Fruit fly (Drosophila melanogaster) whole organism, embryonic: ENCODE measurements around the gene c12.2.
A peak's percentile ranks its signal among the peaks of the same experiment; 100 is the strongest.

Experiments used
- CG12155 ChIP-seq: fragments of 200-800 bp; sonication (Bioruptor generic); optimal IDR thresholded peaks from 3 replicates; lab custom pipeline; 2016; ENCODE audit warnings: missing biosample characterization, missing genetic modification characterization
- CG12942 ChIP-seq: fragments of 200-800 bp; sonication (Bioruptor generic); optimal IDR thresholded peaks from 3 replicates; lab custom pipeline; 2016; ENCODE audit warnings: missing biosample characterization, missing genetic modification characterization
- CG14441 ChIP-seq: fragments of 200-800 bp; sonication (Bioruptor generic); IDR thresholded peaks from 2 replicates; pipeline ENCODE4 v1.3.6; 2022; ENCODE audit warnings: missing biosample characterization, missing genetic modification characterization
- CG16815 ChIP-seq: fragments of 200-800 bp; sonication (Bioruptor generic); optimal IDR thresholded peaks from 3 replicates; lab custom pipeline; 2017; ENCODE audit warnings: missing biosample characterization, mild to moderate bottlenecking, missing genetic modification characterization
- CG17802 ChIP-seq: fragments of 200-800 bp; sonication (Bioruptor generic); optimal IDR thresholded peaks from 2 replicates; lab custom pipeline; 2018; ENCODE audit warnings: missing biosample characterization, mild to moderate bottlenecking, missing genetic modification characterization, moderate library complexity
- CG18262 ChIP-seq: fragments of 200-800 bp; optimal IDR thresholded peaks from 3 replicates; lab custom pipeline; 2019; ENCODE audit warnings: missing biosample characterization, mild to moderate bottlenecking, missing genetic modification characterization, moderate library complexity
- CG30431 ChIP-seq: fragments of 200-800 bp; sonication (Bioruptor generic); optimal IDR thresholded peaks from 2 replicates; lab custom pipeline; 2017; ENCODE audit warnings: missing biosample characterization, missing genetic modification characterization
- CG31365 ChIP-seq: fragments of 200-800 bp; sonication (Bioruptor generic); optimal IDR thresholded peaks from 2 replicates; lab custom pipeline; 2018; ENCODE audit warnings: missing biosample characterization, mild to moderate bottlenecking, missing genetic modification characterization
- CG4854 ChIP-seq: fragments of 200-800 bp; sonication (Bioruptor generic); optimal IDR thresholded peaks from 2 replicates; lab custom pipeline; 2016; ENCODE audit warnings: missing biosample characterization, missing genetic modification characterization, inconsistent platforms
- CG5180 ChIP-seq: fragments of 200-800 bp; sonication (Bioruptor generic); optimal IDR thresholded peaks from 3 replicates; lab custom pipeline; 2017; ENCODE audit warnings: missing biosample characterization, missing genetic modification characterization, mild to moderate bottlenecking, moderate library complexity, missing genetic modification reagents
- CG6654 ChIP-seq: fragments of 200-800 bp; sonication (Bioruptor generic); optimal IDR thresholded peaks from 2 replicates; lab custom pipeline; 2017; ENCODE audit warnings: missing biosample characterization, mild to moderate bottlenecking, missing genetic modification characterization
- CG7745 ChIP-seq: fragments of 200-800 bp; sonication (Bioruptor generic); optimal IDR thresholded peaks from 2 replicates; lab custom pipeline; 2018; ENCODE audit warnings: missing biosample characterization, mild to moderate bottlenecking, missing genetic modification characterization, moderate library complexity
- CG9215 ChIP-seq: fragments of 200-800 bp; sonication (Bioruptor generic); IDR thresholded peaks from 2 replicates; pipeline ENCODE4 v1.3.6; 2022; ENCODE audit warnings: missing biosample characterization, missing genetic modification characterization
- CoRest ChIP-seq: fragments of 200-800 bp; sonication (Bioruptor generic); optimal IDR thresholded peaks from 3 replicates; lab custom pipeline; 2018; ENCODE audit warnings: missing biosample characterization, mild to moderate bottlenecking, missing genetic modification characterization, moderate library complexity
- D19A ChIP-seq: fragments of 200-800 bp; optimal IDR thresholded peaks from 3 replicates; lab custom pipeline; 2019; ENCODE audit warnings: missing biosample characterization, mild to moderate bottlenecking, missing genetic modification characterization, moderate library complexity
- Dad ChIP-seq: fragments of 200-800 bp; sonication (Bioruptor generic); optimal IDR thresholded peaks from 3 replicates; lab custom pipeline; 2016; ENCODE audit warnings: missing biosample characterization, missing genetic modification characterization
- Dp ChIP-seq: fragments of 200-800 bp; sonication (Bioruptor generic); optimal IDR thresholded peaks from 2 replicates; lab custom pipeline; 2018; ENCODE audit warnings: missing biosample characterization, mild to moderate bottlenecking, missing genetic modification characterization, moderate library complexity
- ERR ChIP-seq: fragments of 200-800 bp; sonication (Bioruptor generic); optimal IDR thresholded peaks from 2 replicates; lab custom pipeline; 2016; ENCODE audit warnings: missing biosample characterization, missing genetic modification characterization
- Fer2 ChIP-seq: fragments of 200-800 bp; sonication (Bioruptor generic); optimal IDR thresholded peaks from 2 replicates; lab custom pipeline; 2018; ENCODE audit warnings: missing biosample characterization, mild to moderate bottlenecking, missing genetic modification characterization, moderate library complexity
- Gsc ChIP-seq: fragments of 200-800 bp; sonication (Bioruptor generic); IDR thresholded peaks from 2 replicates; pipeline ENCODE4 v1.3.6; 2022; ENCODE audit warnings: missing biosample characterization, missing genetic modification characterization
- Lim3 ChIP-seq: fragments of 200-800 bp; sonication (Bioruptor generic); IDR thresholded peaks from 2 replicates; pipeline ENCODE4 v1.3.6; 2022; ENCODE audit warnings: missing biosample characterization, missing genetic modification characterization
- Pdp1 ChIP-seq, 2 experiments: fragments of 200-800 bp; sonication (Bioruptor generic); optimal IDR thresholded peaks; 3 replicates each; lab custom pipeline; 2016; ENCODE audit warnings: missing biosample characterization in 2 of 2, missing genetic modification characterization in 2 of 2, mild to moderate bottlenecking in 1 of 2, moderate library complexity in 1 of 2
- Rfx ChIP-seq: fragments of 200-800 bp; sonication (Bioruptor generic); IDR thresholded peaks from 2 replicates; pipeline ENCODE4 v1.3.6; 2022; ENCODE audit warnings: missing biosample characterization, missing genetic modification characterization
- Side ChIP-seq: fragments of 200-800 bp; sonication (Bioruptor generic); optimal IDR thresholded peaks from 2 replicates; lab custom pipeline; 2016; ENCODE audit warnings: missing biosample characterization, missing genetic modification characterization
- TFAM ChIP-seq: fragments of 200-800 bp; sonication (Bioruptor generic); optimal IDR thresholded peaks from 2 replicates; lab custom pipeline; 2017; ENCODE audit warnings: missing biosample characterization, missing genetic modification characterization, inconsistent platforms
- Usf ChIP-seq: fragments of 200-800 bp; sonication (Bioruptor generic); optimal IDR thresholded peaks from 2 replicates; lab custom pipeline; 2017; ENCODE audit warnings: missing genotype, missing biosample characterization, missing genetic modification characterization
- ac ChIP-seq: fragments of 200-800 bp; sonication (Bioruptor generic); optimal IDR thresholded peaks from 3 replicates; lab custom pipeline; 2017; ENCODE audit warnings: missing biosample characterization, mild to moderate bottlenecking, missing genetic modification characterization
- ara ChIP-seq: fragments of 200-800 bp; sonication (Bioruptor generic); IDR thresholded peaks from 2 replicates; pipeline ENCODE4 v1.3.6; 2022; ENCODE audit warnings: missing biosample characterization, missing genetic modification characterization
- bcd ChIP-seq: fragments of 200-800 bp; sonication (Bioruptor generic); optimal IDR thresholded peaks from 2 replicates; lab custom pipeline; 2017; ENCODE audit warnings: missing biosample characterization, mild to moderate bottlenecking, missing genetic modification characterization
- dan ChIP-seq: fragments of 200-800 bp; sonication (Bioruptor generic); IDR thresholded peaks from 2 replicates; pipeline ENCODE4 v1.3.6; 2022; ENCODE audit warnings: missing biosample characterization, missing genetic modification characterization
- dmrt11E ChIP-seq: fragments of 200-800 bp; sonication (Bioruptor generic); optimal IDR thresholded peaks from 3 replicates; lab custom pipeline; 2018; ENCODE audit warnings: missing biosample characterization, mild to moderate bottlenecking, missing genetic modification characterization, moderate library complexity
- dmrt99B ChIP-seq: fragments of 200-800 bp; sonication (Bioruptor generic); optimal IDR thresholded peaks from 2 replicates; lab custom pipeline; 2018; ENCODE audit warnings: missing biosample characterization, mild to moderate bottlenecking, missing genetic modification characterization, moderate library complexity
- en ChIP-seq: fragments of 200-800 bp; sonication (Bioruptor generic); optimal IDR thresholded peaks from 2 replicates; lab custom pipeline; 2016; ENCODE audit warnings: missing biosample characterization, missing genetic modification characterization
- fd102C ChIP-seq: fragments of 200-800 bp; sonication (Bioruptor generic); optimal IDR thresholded peaks from 2 replicates; lab custom pipeline; 2018; ENCODE audit warnings: missing biosample characterization, mild to moderate bottlenecking, missing genetic modification characterization, moderate library complexity
- gem ChIP-seq: fragments of 200-800 bp; sonication (Bioruptor generic); optimal IDR thresholded peaks from 2 replicates; lab custom pipeline; 2019; ENCODE audit warnings: missing biosample characterization, mild to moderate bottlenecking, missing genetic modification characterization, moderate library complexity
- gfzf ChIP-seq: fragments of 200-800 bp; sonication (Bioruptor generic); optimal IDR thresholded peaks from 2 replicates; lab custom pipeline; 2016; ENCODE audit warnings: missing biosample characterization, mild to moderate bottlenecking, missing genetic modification characterization, moderate library complexity
- hb ChIP-seq: fragments of 200-800 bp; sonication (Bioruptor generic); IDR thresholded peaks from 3 replicates; pipeline ENCODE4 v1.3.6; 2022; ENCODE audit warnings: missing biosample characterization, missing genetic modification characterization; ENCODE audit not compliant: partially characterized antibody
- lilli ChIP-seq: fragments of 200-800 bp; sonication (Bioruptor generic); optimal IDR thresholded peaks from 3 replicates; lab custom pipeline; 2016; ENCODE audit warnings: missing biosample characterization, missing genetic modification characterization
- lola ChIP-seq, 3 experiments: fragments of >200 bp in 2 of 3; fragments of 200-800 bp in 1 of 3; sonication (Bioruptor generic) in 1 of 3; optimal IDR thresholded peaks; 2 replicates each; lab custom pipeline; 2017 to 2019; ENCODE audit warnings: missing biosample characterization in 3 of 3, missing genetic modification characterization in 3 of 3, mild to moderate bottlenecking in 1 of 3, moderate library complexity in 1 of 3
- pzg ChIP-seq: fragments of 200-800 bp; sonication (Bioruptor generic); optimal IDR thresholded peaks from 3 replicates; lab custom pipeline; 2018; ENCODE audit warnings: missing biosample characterization, mild to moderate bottlenecking, missing genetic modification characterization, moderate library complexity
- salm ChIP-seq: fragments of 200-800 bp; sonication (Bioruptor generic); optimal IDR thresholded peaks from 2 replicates; lab custom pipeline; 2018; ENCODE audit warnings: missing biosample characterization, mild to moderate bottlenecking, missing genetic modification characterization
- sc ChIP-seq, 3 experiments: fragments of >200 bp in 2 of 3; fragments of 200-800 bp in 1 of 3; sonication (Bioruptor generic) in 1 of 3; optimal IDR thresholded peaks; 2 replicates in 2 of 3; 3 replicates in 1 of 3; lab custom pipeline; 2017; ENCODE audit warnings: mild to moderate bottlenecking in 1 of 3, missing biosample characterization in 1 of 3, missing genetic modification characterization in 1 of 3, missing genetic modification reagents in 1 of 3
- sens ChIP-seq: fragments of 200-800 bp; sonication (Bioruptor generic); peaks from one replicate; lab custom pipeline; 2016; ENCODE audit warnings: missing biosample characterization, missing genetic modification characterization
- z ChIP-seq: fragments of 200-800 bp; sonication (Bioruptor generic); IDR thresholded peaks from 3 replicates; pipeline ENCODE4 v1.3.6; 2022; ENCODE audit warnings: missing biosample characterization, missing genetic modification characterization
- zfh1 ChIP-seq: fragments of 200-800 bp; sonication (Bioruptor generic); IDR thresholded peaks from 3 replicates; pipeline ENCODE4 v1.3.6; 2022; ENCODE audit warnings: missing biosample characterization, missing genetic modification characterization

The c12.2 gene

dm6 chrX:9295518-9295917, 23.6 kb upstream of the c12.2 start (continued):
- no peak for TF ChIP-seq CG6654 (GFP tag; lab: Kevin White, UChicago)
- TF ChIP-seq lola (GFP tag; optimal IDR thresholded peaks at IDR 0.05; lab: Kevin White, UChicago), result peak in 1 of 3 experiments; percentile 51
- TF ChIP-seq hb (GFP tag; lab: Robert Waterston, UW), result no peak
- no peak for TF ChIP-seq gfzf (GFP tag; lab: Kevin White, UChicago)
- TF ChIP-seq CG17802 (tag; lab: Kevin White, UChicago), result no peak
- TF ChIP-seq CG30431 (GFP tag; lab: Kevin White, UChicago), result peak; percentile 14
- no peak for TF ChIP-seq dan (GFP tag; lab: Robert Waterston, UW)
- no peak for TF ChIP-seq sc (optimal IDR thresholded peaks at IDR 0.05; lab: Kevin White, UChicago)
- TF ChIP-seq sc (GFP tag; optimal IDR thresholded peaks at IDR 0.05; lab: Kevin White, UChicago), result peak; percentile 9
- TF ChIP-seq Gsc (GFP tag; lab: Robert Waterston, UW), result no peak

- TF ChIP-seq Side (GFP tag; lab: Kevin White, UChicago) (no peak), ERR (GFP tag; lab: Kevin White, UChicago) (no peak), salm (tag; lab: Kevin White, UChicago) (no peak), CG31365 (tag; lab: Kevin White, UChicago) (no peak)
Observed at dm6 chrX:9296518-9296917, 22.6 kb upstream of the c12.2 start.

dm6 chrX:9297661-9298433, 21.3 kb upstream of the c12.2 start:
- TF ChIP-seq zfh1 (GFP tag; lab: Robert Waterston, UW), result no peak
- no peak for TF ChIP-seq TFAM (GFP tag; lab: Kevin White, UChicago)
- TF ChIP-seq CG14441 (GFP tag; lab: Robert Waterston, UW), result no peak
- TF ChIP-seq Usf (GFP tag; lab: Kevin White, UChicago), result no peak
- TF ChIP-seq CoRest (tag; lab: Kevin White, UChicago), result peak; percentile 20
- no peak for TF ChIP-seq pzg
- no peak for TF ChIP-seq Side (GFP tag; lab: Kevin White, UChicago)
- TF ChIP-seq dmrt99B, result peak; percentile 13
- TF ChIP-seq Rfx (GFP tag; lab: Robert Waterston, UW), result peak; percentile 45; the same call in 1 of the 2 replicates
- no peak for TF ChIP-seq CG12155 (GFP tag; lab: Kevin White, UChicago)
- no peak for TF ChIP-seq CG18262 (tag; lab: Kevin White, UChicago)
- no peak for TF ChIP-seq CG12942 (GFP tag; lab: Kevin White, UChicago)
- no peak for TF ChIP-seq en (GFP tag; lab: Kevin White, UChicago)
- TF ChIP-seq bcd, result peak; percentile 20
- TF ChIP-seq Dp (GFP tag; lab: Kevin White, UChicago), result no peak
- peak; percentile 22 for TF ChIP-seq D19A (tag; lab: Kevin White, UChicago)
- no peak for TF ChIP-seq ara
- no peak for TF ChIP-seq CG4854
- TF ChIP-seq CG9215 (GFP tag; lab: Robert Waterston, UW), result peak; percentile 41; the same call in 1 of the 2 replicates
- TF ChIP-seq z (GFP tag; lab: Robert Waterston, UW), result no peak
- TF ChIP-seq CG16815 (GFP tag; lab: Kevin White, UChicago), result no peak
- TF ChIP-seq CG7745 (tag; lab: Kevin White, UChicago), result no peak
- no peak for TF ChIP-seq ac (GFP tag; lab: Kevin White, UChicago)
- TF ChIP-seq fd102C, result no peak
- peak; percentile 53 for TF ChIP-seq gem
- no peak for TF ChIP-seq dmrt11E (tag; lab: Kevin White, UChicago)
- no peak for TF ChIP-seq Dad (GFP tag; lab: Kevin White, UChicago)
- no peak for TF ChIP-seq Lim3 (GFP tag; lab: Robert Waterston, UW)
- TF ChIP-seq sens (GFP tag; lab: Kevin White, UChicago), result no peak
- peak; percentile 25 for TF ChIP-seq lilli (GFP tag; lab: Kevin White, UChicago)
- TF ChIP-seq CG5180 (GFP tag; lab: Kevin White, UChicago), result no peak
- peak in 1 of 2 experiments; percentile 20 for TF ChIP-seq Pdp1 (GFP tag; optimal IDR thresholded peaks at IDR 0.05; lab: Kevin White, UChicago)
- no peak for TF ChIP-seq Fer2 (tag; lab: Kevin White, UChicago)
